Fruit fly (Drosophila melanogaster): ENCODE measurements around the gene CG34301.
A peak's percentile ranks its signal among the peaks of the same experiment; 100 is the strongest.

DNA sequence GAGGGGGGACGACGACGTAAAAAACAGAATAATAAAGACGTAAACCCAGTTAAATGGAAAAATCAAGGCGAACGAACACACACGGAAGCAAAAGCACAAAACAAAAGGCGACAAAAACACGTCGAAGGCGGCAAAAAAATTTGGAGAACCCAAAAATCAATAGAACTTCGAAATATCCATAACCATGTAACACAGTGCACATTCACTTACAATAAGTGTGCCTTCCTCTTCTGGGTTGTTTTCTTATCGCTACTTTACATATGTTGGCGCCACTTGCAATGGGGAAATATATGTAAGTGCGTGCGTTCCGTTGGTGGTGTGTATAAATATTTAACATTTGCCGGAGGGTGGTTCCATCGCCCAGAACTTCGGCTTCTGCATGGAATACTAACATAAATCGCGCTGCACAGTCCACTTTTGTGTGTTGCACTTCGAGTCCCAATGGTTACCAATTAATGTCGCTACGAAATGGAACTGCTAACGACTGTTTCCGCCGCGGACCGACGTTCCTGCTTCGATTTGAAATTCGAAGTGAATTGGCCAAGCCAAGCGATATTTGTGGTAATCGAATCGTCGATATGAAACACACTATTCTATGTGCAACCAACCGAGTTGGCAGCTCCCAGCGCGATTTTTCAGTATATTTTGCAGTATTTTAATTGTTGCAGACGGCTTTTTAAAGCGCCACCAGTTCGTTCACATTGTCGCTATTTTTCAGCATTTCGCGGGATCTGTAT lies 25.9 kb upstream of the CG34301 start, which contains the start of the genes CG9801 and Nasp:
- 0 out of 2 replicates have a peak, but pooled peaks have one; percentile 6 for TF ChIP-seq CG12605 (GFP tag; IDR thresholded peaks at IDR 0.05)
- no peak for TF ChIP-seq CG4496 (GFP tag; IDR thresholded peaks at IDR 0.05)
- no peak for TF ChIP-seq CG8159 (tag; optimal IDR thresholded peaks at IDR 0.05)
- TF ChIP-seq EcR (GFP tag; optimal IDR thresholded peaks at IDR 0.05) = no peak

All from whole organism, pupa.